Worm (Caenorhabditis elegans) whole organism, mixed stage, embryonic: Measurements from ENCODE around the gene acs-7.

Experiments used
- M03D4.4 ChIP-seq: sonication (generic microtip); optimal IDR thresholded peaks from 2 replicates; lab custom pipeline; 2017; ENCODE audit warnings: mild to moderate bottlenecking, missing genetic modification characterization, missing compliant biosample characterization
- bed-3 ChIP-seq: fragments of 200-800 bp; sonication (Bioruptor generic); optimal IDR thresholded peaks from 3 replicates; lab custom pipeline; 2018; ENCODE audit warnings: mild to moderate bottlenecking, missing genetic modification characterization, moderate library complexity, missing compliant biosample characterization
- blmp-1 ChIP-seq: fragments of 150-350 bp; optimal IDR thresholded peaks from 2 replicates; lab custom pipeline; 2014; ENCODE audit warnings: missing biosample characterization, missing genetic modification characterization
- ceh-39 ChIP-seq: fragments of 150-350 bp; optimal IDR thresholded peaks from 2 replicates; lab custom pipeline; 2014; ENCODE audit warnings: missing biosample characterization, missing genetic modification characterization
- ceh-43 ChIP-seq: fragments of 200-800 bp; sonication (Bioruptor generic); optimal IDR thresholded peaks from 2 replicates; lab custom pipeline; 2018; ENCODE audit warnings: mild to moderate bottlenecking, missing genetic modification characterization, moderate library complexity, missing compliant biosample characterization
- ceh-83 ChIP-seq: fragments of 200-800 bp; sonication (Bioruptor generic); optimal IDR thresholded peaks from 2 replicates; lab custom pipeline; 2018; ENCODE audit warnings: mild to moderate bottlenecking, missing genetic modification characterization, missing compliant biosample characterization
- ces-1 ChIP-seq: fragments of 150-350 bp; optimal IDR thresholded peaks from 2 replicates; lab custom pipeline; 2014; ENCODE audit warnings: missing biosample characterization, missing genetic modification reagents, missing genetic modification characterization
- cnd-1 ChIP-seq: fragments of 200-800 bp; sonication (Bioruptor generic); optimal IDR thresholded peaks from 2 replicates; lab custom pipeline; 2018; ENCODE audit warnings: mild to moderate bottlenecking, missing genetic modification characterization, missing compliant biosample characterization
- drap-1 ChIP-seq: fragments of 200-800 bp; sonication (Bioruptor generic); optimal IDR thresholded peaks from 3 replicates; lab custom pipeline; 2018; ENCODE audit warnings: mild to moderate bottlenecking, missing genetic modification characterization, missing compliant biosample characterization
- elt-1 ChIP-seq: sonication (generic microtip); optimal IDR thresholded peaks from 2 replicates; lab custom pipeline; 2017; ENCODE audit warnings: missing genetic modification characterization, mild to moderate bottlenecking, missing compliant biosample characterization, antibody characterized with exemption, moderate library complexity, borderline replicate concordance; ENCODE audit not compliant: insufficient read depth
- elt-3 ChIP-seq: fragments of 150-350 bp; optimal IDR thresholded peaks from 2 replicates; lab custom pipeline; 2014; ENCODE audit warnings: missing biosample characterization, missing genetic modification characterization
- flh-1 ChIP-seq: fragments of 200-800 bp; sonication (Bioruptor generic); optimal IDR thresholded peaks from 2 replicates; lab custom pipeline; 2018; ENCODE audit warnings: mild to moderate bottlenecking, missing genetic modification characterization, moderate library complexity, missing compliant biosample characterization
- ham-2 ChIP-seq: fragments of 200-800 bp; sonication (Bioruptor generic); optimal IDR thresholded peaks from 2 replicates; lab custom pipeline; 2018; ENCODE audit warnings: mild to moderate bottlenecking, missing genetic modification characterization, missing compliant biosample characterization
- hlh-1 ChIP-seq: fragments of 150-350 bp; optimal IDR thresholded peaks from 2 replicates; lab custom pipeline; 2014; ENCODE audit warnings: missing biosample characterization, missing genetic modification reagents, missing genetic modification characterization
- lin-13 ChIP-seq: fragments of 150-350 bp; optimal IDR thresholded peaks from 2 replicates; lab custom pipeline; 2014; ENCODE audit warnings: missing biosample characterization, missing genetic modification characterization
- lin-32 ChIP-seq: fragments of 200-800 bp; sonication (Bioruptor generic); optimal IDR thresholded peaks from 2 replicates; lab custom pipeline; 2018; ENCODE audit warnings: mild to moderate bottlenecking, missing genetic modification characterization, missing compliant biosample characterization
- lsy-2 ChIP-seq: fragments of 150-350 bp; optimal IDR thresholded peaks from 2 replicates; lab custom pipeline; 2014; ENCODE audit warnings: missing biosample characterization, missing genetic modification characterization
- mab-5 ChIP-seq: fragments of 150-350 bp; optimal IDR thresholded peaks from 2 replicates; lab custom pipeline; 2014; ENCODE audit warnings: missing biosample characterization, missing genetic modification characterization
- mep-1 ChIP-seq: fragments of 150-350 bp; optimal IDR thresholded peaks from 2 replicates; lab custom pipeline; 2017; ENCODE audit warnings: missing biosample characterization, missing genetic modification reagents, missing genetic modification characterization, inconsistent platforms
- mls-2 ChIP-seq: sonication (generic microtip); optimal IDR thresholded peaks from 2 replicates; lab custom pipeline; 2016; ENCODE audit warnings: mild to moderate bottlenecking, missing genetic modification characterization, moderate library complexity, missing compliant biosample characterization
- nhr-2 ChIP-seq: fragments of 150-350 bp; optimal IDR thresholded peaks from 2 replicates; lab custom pipeline; 2014; ENCODE audit warnings: missing biosample characterization, missing genetic modification characterization
- nhr-237 ChIP-seq: fragments of 150-350 bp; optimal IDR thresholded peaks from 2 replicates; lab custom pipeline; 2014; ENCODE audit warnings: missing biosample characterization, missing genetic modification characterization
- nhr-28 ChIP-seq: fragments of 150-350 bp; optimal IDR thresholded peaks from 2 replicates; lab custom pipeline; 2014; ENCODE audit warnings: missing biosample characterization, missing genetic modification characterization
- nhr-76 ChIP-seq: sonication (generic microtip); optimal IDR thresholded peaks from 2 replicates; lab custom pipeline; 2017; ENCODE audit warnings: missing biosample characterization, missing genetic modification characterization
- pha-4 ChIP-seq: fragments of 150-350 bp; optimal IDR thresholded peaks from 2 replicates; lab custom pipeline; 2018; ENCODE audit warnings: missing biosample characterization, missing genetic modification reagents, missing genetic modification characterization
- sem-2 ChIP-seq: fragments of 200-800 bp; sonication (Bioruptor generic); optimal IDR thresholded peaks from 2 replicates; lab custom pipeline; 2018; ENCODE audit warnings: mild to moderate bottlenecking, missing genetic modification characterization, missing compliant biosample characterization
- snpc-4 ChIP-seq: fragments of 150-350 bp; optimal IDR thresholded peaks from 2 replicates; lab custom pipeline; 2014; ENCODE audit warnings: missing biosample characterization, missing genetic modification characterization
- sptf-1 ChIP-seq: sonication (generic microtip); optimal IDR thresholded peaks from 2 replicates; lab custom pipeline; 2017; ENCODE audit warnings: mild to moderate bottlenecking, missing genetic modification characterization, moderate library complexity, missing compliant biosample characterization
- unc-120 ChIP-seq: sonication (generic microtip); optimal IDR thresholded peaks from 2 replicates; lab custom pipeline; 2017; ENCODE audit warnings: missing genetic modification characterization, missing compliant biosample characterization; ENCODE audit not compliant: poor library complexity, severe bottlenecking
- unc-39 ChIP-seq: fragments of 150-350 bp; optimal IDR thresholded peaks from 2 replicates; lab custom pipeline; 2014; ENCODE audit warnings: missing biosample characterization, missing genetic modification characterization
- unc-62 ChIP-seq: fragments of 150-350 bp; optimal IDR thresholded peaks from 2 replicates; lab custom pipeline; 2014; ENCODE audit warnings: missing biosample characterization, missing genetic modification reagents, missing genetic modification characterization
- zip-8 ChIP-seq: fragments of 150-350 bp; optimal IDR thresholded peaks from 2 replicates; lab custom pipeline; 2014; ENCODE audit warnings: missing biosample characterization, missing genetic modification characterization
- ztf-11 ChIP-seq: fragments of 150-350 bp; optimal IDR thresholded peaks from 2 replicates; lab custom pipeline; 2014; ENCODE audit warnings: missing biosample characterization, missing genetic modification characterization

Gene acs-7

ce11 chrII:9291632-9292031 is at the start of gene acs-7:
acs-7 (plus strand) TSS chrII:9292017.
- TF ChIP-seq unc-62 (GFP tag; lab: Kevin White, UChicago) (no peak), mab-5 (no peak)
- TF ChIP-seq, all 35 proteins: peak for 0

- TF ChIP-seq ztf-11 (tag; lab: Kevin White, UChicago), result no peak
- TF ChIP-seq hlh-1 (tag; lab: Kevin White, UChicago), result peak; percentile 28
- peak; percentile 15 for TF ChIP-seq ces-1
- no peak for TF ChIP-seq bed-3 (GFP tag; lab: Kevin White, UChicago)
- TF ChIP-seq pha-4 (tag; lab: Kevin White, UChicago), result peak; percentile 51
- no peak for TF ChIP-seq ceh-83 (GFP tag; lab: Kevin White, UChicago)
- TF ChIP-seq mep-1 (tag; lab: Kevin White, UChicago), result peak; percentile 38
- TF ChIP-seq unc-62 (GFP tag; lab: Kevin White, UChicago), result no peak
- no peak for TF ChIP-seq ceh-39
- TF ChIP-seq nhr-237 (tag; lab: Kevin White, UChicago), result peak; percentile 25
These were observed 49.0 kb upstream of the acs-7 start for ce11 chrII:9242804-9243203.

- TF ChIP-seq nhr-76 (tag; lab: Kevin White, UChicago) (no peak), cnd-1 (tag; lab: Kevin White, UChicago) (no peak), unc-62 (GFP tag; lab: Kevin White, UChicago) (no peak), unc-120 (tag; lab: Kevin White, UChicago) (no peak), nhr-2 (no peak), mls-2 (tag; lab: Kevin White, UChicago) (no peak), sptf-1 (tag; lab: Kevin White, UChicago) (no peak)
These were observed 45.2 kb upstream of the acs-7 start, which contains the start of gene T26C5.5 for ce11 chrII:9246648-9247047. T26C5.5 (minus strand) TSS chrII:9246748.

- no peak for TF ChIP-seq zip-8
- no peak for TF ChIP-seq unc-39 (tag; lab: Kevin White, UChicago)
- no peak for TF ChIP-seq drap-1 (GFP tag; lab: Kevin White, UChicago)
- TF ChIP-seq ceh-83 (GFP tag; lab: Kevin White, UChicago), result no peak
- no peak for TF ChIP-seq ceh-43 (GFP tag; lab: Kevin White, UChicago)
These were observed 41.4 kb upstream of the acs-7 start, which contains the start of gene T26C5.4 for ce11 chrII:9250422-9250821. T26C5.4 (minus strand) TSS chrII:9250522.

ce11 chrII:9251529-9251928 is 40.3 kb upstream of the acs-7 start:
- TF ChIP-seq ceh-83 (GFP tag; lab: Kevin White, UChicago), result no peak
- no peak for TF ChIP-seq mls-2 (tag; lab: Kevin White, UChicago)
- TF ChIP-seq sptf-1 (tag; lab: Kevin White, UChicago), result no peak
- TF ChIP-seq drap-1 (GFP tag; lab: Kevin White, UChicago), result no peak
- no peak for TF ChIP-seq nhr-28 (tag; lab: Kevin White, UChicago)
- TF ChIP-seq snpc-4 (tag; lab: Kevin White, UChicago), result no peak
- no peak for TF ChIP-seq nhr-76 (tag; lab: Kevin White, UChicago)

- TF ChIP-seq lin-13 (tag; lab: Kevin White, UChicago) (no peak), elt-3 (no peak), ztf-11 (tag; lab: Kevin White, UChicago) (no peak), zip-8 (no peak), lsy-2 (tag; lab: Kevin White, UChicago) (no peak)
- TF ChIP-seq, all 35 proteins: peak for 0
These were observed 37.6 kb upstream of the acs-7 start, which contains the start of gene nlp-82 for ce11 chrII:9254187-9254586. nlp-82 (minus strand) TSS chrII:9254287.

- TF ChIP-seq ceh-83 (GFP tag; lab: Kevin White, UChicago) (peak; percentile 70), blmp-1 (tag; lab: Kevin White, UChicago) (no peak), nhr-28 (tag; lab: Kevin White, UChicago) (no peak), zip-8 (no peak), mls-2 (tag; lab: Kevin White, UChicago) (peak; percentile 24), sptf-1 (tag; lab: Kevin White, UChicago) (peak; percentile 35), M03D4.4 (tag; lab: Kevin White, UChicago) (peak; percentile 23), sem-2 (GFP tag; lab: Kevin White, UChicago) (no peak), ham-2 (GFP tag; lab: Kevin White, UChicago) (no peak), ces-1 (peak; percentile 9), unc-39 (tag; lab: Kevin White, UChicago) (no peak), elt-1 (tag; lab: Kevin White, UChicago) (no peak), unc-120 (tag; lab: Kevin White, UChicago) (no peak), flh-1 (GFP tag; lab: Kevin White, UChicago) (no peak), cnd-1 (tag; lab: Kevin White, UChicago) (peak; percentile 22), lin-32 (GFP tag; lab: Kevin White, UChicago) (no peak), hlh-1 (tag; lab: Kevin White, UChicago) (no peak), pha-4 (tag; lab: Kevin White, UChicago) (no peak), ztf-11 (tag; lab: Kevin White, UChicago) (no peak), lsy-2 (tag; lab: Kevin White, UChicago) (no peak), mep-1 (tag; lab: Kevin White, UChicago) (no peak)
These were observed 33.7 kb upstream of the acs-7 start for ce11 chrII:9258034-9258556.
